Fruit fly (Drosophila melanogaster) whole organism, embryonic: ENCODE results near the gene Mrp5.
A peak's percentile ranks its signal among the peaks of the same experiment; 100 is the strongest.

Experiments used
- Asciz ChIP-seq: fragments of 200-800 bp; sonication (Bioruptor generic); optimal IDR thresholded peaks from 2 replicates; lab custom pipeline; 2017; ENCODE audit warnings: missing biosample characterization, mild to moderate bottlenecking, missing genetic modification characterization, missing genetic modification reagents
- Atf3 ChIP-seq: fragments of 200-800 bp; sonication (Bioruptor generic); optimal IDR thresholded peaks from 3 replicates; lab custom pipeline; 2016; ENCODE audit warnings: missing biosample characterization, missing genetic modification characterization
- CG10366 ChIP-seq: fragments of 200-800 bp; sonication (Bioruptor generic); IDR thresholded peaks from 2 replicates; pipeline ENCODE4 v1.3.6; 2022; ENCODE audit warnings: missing biosample characterization, missing genetic modification characterization
- CG11398 ChIP-seq: fragments of 200-800 bp; sonication (Bioruptor generic); optimal IDR thresholded peaks from 2 replicates; lab custom pipeline; 2016; ENCODE audit warnings: missing biosample characterization, missing genetic modification characterization
- CG11560 ChIP-seq: fragments of 200-800 bp; sonication (Bioruptor generic); IDR thresholded peaks from 3 replicates; pipeline ENCODE4 v1.3.6; 2022; ENCODE audit warnings: missing biosample characterization, missing genetic modification characterization
- CG13775 ChIP-seq: fragments of 200-800 bp; sonication (Bioruptor generic); optimal IDR thresholded peaks from 3 replicates; lab custom pipeline; 2017; ENCODE audit warnings: missing biosample characterization, mild to moderate bottlenecking, missing genetic modification characterization
- CG14050 ChIP-seq: fragments of 200-800 bp; sonication (Bioruptor generic); IDR thresholded peaks from 3 replicates; pipeline ENCODE4 v1.3.6; 2022; ENCODE audit warnings: missing biosample characterization, missing genetic modification characterization
- CG16813 ChIP-seq: fragments of 200-800 bp; sonication (Bioruptor generic); IDR thresholded peaks from 3 replicates; pipeline ENCODE4 v1.3.6; 2022; ENCODE audit warnings: missing biosample characterization, missing genetic modification characterization; ENCODE audit not compliant: partially characterized antibody
- CG16815 ChIP-seq: fragments of 200-800 bp; sonication (Bioruptor generic); optimal IDR thresholded peaks from 3 replicates; lab custom pipeline; 2017; ENCODE audit warnings: missing biosample characterization, mild to moderate bottlenecking, missing genetic modification characterization
- CG17328 ChIP-seq: fragments of 200-800 bp; sonication (Bioruptor generic); IDR thresholded peaks from 2 replicates; pipeline ENCODE4 v1.3.6; 2022; ENCODE audit warnings: missing biosample characterization, missing genetic modification characterization
- CG17359 ChIP-seq: fragments of 200-800 bp; sonication (Bioruptor generic); optimal IDR thresholded peaks from 3 replicates; lab custom pipeline; 2018; ENCODE audit warnings: missing biosample characterization, mild to moderate bottlenecking, missing genetic modification characterization, moderate library complexity
- CG1792 ChIP-seq: fragments of 200-800 bp; sonication (Bioruptor generic); optimal IDR thresholded peaks from 2 replicates; lab custom pipeline; 2016; ENCODE audit warnings: missing biosample characterization, missing genetic modification characterization
- CG18599 ChIP-seq: fragments of 200-800 bp; sonication (Bioruptor generic); optimal IDR thresholded peaks from 3 replicates; lab custom pipeline; 2017; ENCODE audit warnings: missing biosample characterization, missing genetic modification characterization, mild to moderate bottlenecking, moderate library complexity, missing genetic modification reagents
- CG2678 ChIP-seq: fragments of 200-800 bp; sonication (Bioruptor generic); optimal IDR thresholded peaks from 3 replicates; lab custom pipeline; 2019; ENCODE audit warnings: missing biosample characterization, mild to moderate bottlenecking, missing genetic modification characterization, moderate library complexity
- CG2875 ChIP-seq: fragments of 200-800 bp; sonication (Bioruptor generic); optimal IDR thresholded peaks from 2 replicates; lab custom pipeline; 2017; ENCODE audit warnings: missing biosample characterization, mild to moderate bottlenecking, missing genetic modification characterization, missing genetic modification reagents
- CG2889 ChIP-seq: fragments of 200-800 bp; sonication (Bioruptor generic); IDR thresholded peaks from 3 replicates; pipeline ENCODE4 v1.3.6; 2022; ENCODE audit warnings: missing biosample characterization, missing genetic modification characterization
- CG33557 ChIP-seq: fragments of 200-800 bp; sonication (Bioruptor generic); optimal IDR thresholded peaks from 2 replicates; lab custom pipeline; 2019; ENCODE audit warnings: missing biosample characterization, mild to moderate bottlenecking, missing genetic modification characterization, moderate library complexity
- CG34422 ChIP-seq: fragments of 200-800 bp; sonication (Bioruptor generic); IDR thresholded peaks from 3 replicates; pipeline ENCODE4 v1.3.6; 2022; ENCODE audit warnings: missing biosample characterization, missing genetic modification characterization
- CG3726 ChIP-seq: fragments of 200-800 bp; sonication (Bioruptor generic); IDR thresholded peaks from 3 replicates; pipeline ENCODE4, ENCODE4 v1.3.6; 2022; ENCODE audit warnings: missing biosample characterization, missing genetic modification characterization
- CG6791 ChIP-seq: fragments of 200-800 bp; sonication (Bioruptor generic); IDR thresholded peaks from 3 replicates; pipeline ENCODE4 v1.3.6; 2022; ENCODE audit warnings: missing biosample characterization, missing genetic modification characterization; ENCODE audit not compliant: partially characterized antibody
- CG7357 ChIP-seq: fragments of 200-800 bp; sonication (Bioruptor generic); IDR thresholded peaks from 3 replicates; pipeline ENCODE4 v1.3.6; 2022; ENCODE audit warnings: missing biosample characterization, missing genetic modification characterization
- CG8765 ChIP-seq: fragments of 200-800 bp; sonication (Bioruptor generic); IDR thresholded peaks from 2 replicates; pipeline ENCODE4 v1.3.6; 2022; ENCODE audit warnings: missing biosample characterization, missing genetic modification characterization
- CG9817 ChIP-seq: fragments of 200-800 bp; sonication (Bioruptor generic); optimal IDR thresholded peaks from 2 replicates; lab custom pipeline; 2018; ENCODE audit warnings: missing biosample characterization, mild to moderate bottlenecking, missing genetic modification characterization, moderate library complexity
- CrebB ChIP-seq: fragments of 200-800 bp; sonication (Bioruptor generic); optimal IDR thresholded peaks from 3 replicates; lab custom pipeline; 2018; ENCODE audit warnings: missing biosample characterization, mild to moderate bottlenecking, missing genetic modification characterization
- Dek ChIP-seq: fragments of 200-800 bp; sonication (Bioruptor generic); optimal IDR thresholded peaks from 3 replicates; lab custom pipeline; 2019; ENCODE audit warnings: missing biosample characterization, mild to moderate bottlenecking, missing genetic modification characterization, moderate library complexity
- Dip3 ChIP-seq: fragments of 200-800 bp; sonication (Bioruptor generic); optimal IDR thresholded peaks from 3 replicates; lab custom pipeline; 2016; ENCODE audit warnings: missing biosample characterization, missing genetic modification characterization
- HHEX ChIP-seq: fragments of 200-800 bp; sonication (Bioruptor generic); optimal IDR thresholded peaks from 3 replicates; lab custom pipeline; 2017; ENCODE audit warnings: missing biosample characterization, mild to moderate bottlenecking, missing genetic modification characterization, missing genetic modification reagents
- HLH4C ChIP-seq: fragments of 200-800 bp; sonication (Bioruptor generic); IDR thresholded peaks from 3 replicates; pipeline ENCODE4 v1.3.6; 2022; ENCODE audit warnings: missing biosample characterization, missing genetic modification characterization; ENCODE audit not compliant: partially characterized antibody
- Hand ChIP-seq: fragments of 200-800 bp; sonication (Bioruptor generic); optimal IDR thresholded peaks from 2 replicates; lab custom pipeline; 2017; ENCODE audit warnings: mild to moderate bottlenecking, missing biosample characterization, missing genetic modification reagents, missing genetic modification characterization
- Kr ChIP-seq: fragments of 200-800 bp; sonication (Bioruptor generic); optimal IDR thresholded peaks from 2 replicates; lab custom pipeline; 2017; ENCODE audit warnings: missing biosample characterization, mild to moderate bottlenecking, missing genetic modification characterization
- Mad ChIP-seq: fragments of 200-800 bp; sonication (Bioruptor generic); optimal IDR thresholded peaks from 2 replicates; lab custom pipeline; 2016; ENCODE audit warnings: missing biosample characterization, missing genetic modification characterization
- NC2β ChIP-seq: fragments of 200-800 bp; sonication (Bioruptor generic); optimal IDR thresholded peaks from 2 replicates; lab custom pipeline; 2016; ENCODE audit warnings: missing biosample characterization, missing genetic modification characterization
- NK7.1 ChIP-seq: fragments of 200-800 bp; sonication (Bioruptor generic); optimal IDR thresholded peaks from 3 replicates; lab custom pipeline; 2016; ENCODE audit warnings: missing biosample characterization, missing genetic modification characterization
- Pdp1 ChIP-seq, 2 experiments: fragments of 200-800 bp; sonication (Bioruptor generic); optimal IDR thresholded peaks; 3 replicates each; lab custom pipeline; 2016; ENCODE audit warnings: missing biosample characterization in 2 of 2, missing genetic modification characterization in 2 of 2, mild to moderate bottlenecking in 1 of 2, moderate library complexity in 1 of 2
- Trl ChIP-seq, 3 experiments: fragments of >200 bp in 2 of 3; fragments of 200-800 bp in 1 of 3; sonication (Bioruptor generic) in 1 of 3; optimal IDR thresholded peaks; 2 replicates in 1 of 3; 3 replicates in 2 of 3; lab custom pipeline; 2016 to 2017; ENCODE audit warnings: missing biosample characterization in 1 of 3, missing genetic modification characterization in 1 of 3
- Usf ChIP-seq: fragments of 200-800 bp; sonication (Bioruptor generic); optimal IDR thresholded peaks from 2 replicates; lab custom pipeline; 2017; ENCODE audit warnings: missing genotype, missing biosample characterization, missing genetic modification characterization
- az2 ChIP-seq: fragments of 200-800 bp; sonication (Bioruptor generic); optimal IDR thresholded peaks from 3 replicates; lab custom pipeline; 2016; ENCODE audit warnings: missing biosample characterization, missing genetic modification characterization
- bigmax ChIP-seq: fragments of 200-800 bp; sonication (Bioruptor generic); optimal IDR thresholded peaks from 2 replicates; lab custom pipeline; 2018; ENCODE audit warnings: missing biosample characterization, mild to moderate bottlenecking, missing genetic modification characterization
- cg ChIP-seq: fragments of 200-800 bp; sonication (Bioruptor generic); optimal IDR thresholded peaks from 3 replicates; lab custom pipeline; 2019; ENCODE audit warnings: missing biosample characterization, mild to moderate bottlenecking, missing genetic modification characterization, moderate library complexity
- croc ChIP-seq: fragments of 200-800 bp; sonication (Bioruptor generic); conservative IDR thresholded peaks from 3 replicates; pipeline ENCODE4 v1.3.6; 2022; ENCODE audit warnings: missing biosample characterization, missing genetic modification characterization
- danr ChIP-seq: fragments of 200-800 bp; sonication (Bioruptor generic); IDR thresholded peaks from 2 replicates; pipeline ENCODE4 v1.3.6; 2022; ENCODE audit warnings: missing biosample characterization, missing genetic modification characterization
- gsb-n ChIP-seq: fragments of 200-800 bp; sonication (Bioruptor generic); optimal IDR thresholded peaks from 3 replicates; lab custom pipeline; 2018; ENCODE audit warnings: missing biosample characterization, mild to moderate bottlenecking, missing genetic modification characterization
- hb ChIP-seq: fragments of 200-800 bp; sonication (Bioruptor generic); IDR thresholded peaks from 3 replicates; pipeline ENCODE4 v1.3.6; 2022; ENCODE audit warnings: missing biosample characterization, missing genetic modification characterization; ENCODE audit not compliant: partially characterized antibody
- insv ChIP-seq, 2 experiments: fragments of 200-800 bp; sonication (Bioruptor generic); optimal IDR thresholded peaks; 3 replicates each; lab custom pipeline; 2016 to 2018; ENCODE audit warnings: missing biosample characterization in 2 of 2, missing genetic modification characterization in 2 of 2
- lilli ChIP-seq: fragments of 200-800 bp; sonication (Bioruptor generic); optimal IDR thresholded peaks from 3 replicates; lab custom pipeline; 2016; ENCODE audit warnings: missing biosample characterization, missing genetic modification characterization
- nmo ChIP-seq: fragments of 200-800 bp; sonication (Bioruptor generic); optimal IDR thresholded peaks from 2 replicates; lab custom pipeline; 2018; ENCODE audit warnings: missing biosample characterization, mild to moderate bottlenecking, missing genetic modification characterization, moderate library complexity
- p53 ChIP-seq: fragments of 200-800 bp; sonication (Bioruptor generic); optimal IDR thresholded peaks from 2 replicates; lab custom pipeline; 2016; ENCODE audit warnings: missing biosample characterization, missing genetic modification characterization
- sima ChIP-seq: fragments of 200-800 bp; sonication (Bioruptor generic); optimal IDR thresholded peaks from 2 replicates; lab custom pipeline; 2016; ENCODE audit warnings: missing biosample characterization, missing genetic modification characterization
- tio ChIP-seq: fragments of 200-800 bp; sonication (Bioruptor generic); optimal IDR thresholded peaks from 2 replicates; lab custom pipeline; 2017; ENCODE audit warnings: missing biosample characterization, missing genetic modification characterization, inconsistent platforms
- zfh2 ChIP-seq: fragments of 200-800 bp; sonication (Bioruptor generic); optimal IDR thresholded peaks from 2 replicates; lab custom pipeline; 2016; ENCODE audit warnings: missing biosample characterization, missing genetic modification characterization

The Mrp5 gene

dm6 chr3R:19892046-19892445 lies 16.6 kb upstream of the Mrp5 start (continued):
- no peak for TF ChIP-seq CG16813 (GFP tag; lab: Robert Waterston, UW)
- peak; percentile 81 to 85 for TF ChIP-seq Pdp1 (GFP tag; optimal IDR thresholded peaks at IDR 0.05; lab: Kevin White, UChicago)
- TF ChIP-seq CG17359, result peak; percentile 69
- TF ChIP-seq CG2875, result peak; percentile 24
- TF ChIP-seq zfh2, result peak; percentile 75
- TF ChIP-seq danr (GFP tag; lab: Robert Waterston, UW), result no peak
- TF ChIP-seq CG10366 (GFP tag; lab: Robert Waterston, UW), result peak; percentile 53
- TF ChIP-seq Mad, result peak; percentile 29
- no peak for TF ChIP-seq Kr
- TF ChIP-seq NC2β (GFP tag; lab: Kevin White, UChicago), result peak; percentile 73
- TF ChIP-seq CrebB (tag; lab: Kevin White, UChicago), result peak; percentile 58
- peak; percentile 83 for TF ChIP-seq CG34422 (GFP tag; lab: Robert Waterston, UW)
- TF ChIP-seq p53 (GFP tag; lab: Kevin White, UChicago), result peak; percentile 15
- peak; percentile 32 for TF ChIP-seq Dek (tag; lab: Kevin White, UChicago)
- TF ChIP-seq sima (GFP tag; lab: Kevin White, UChicago), result no peak
- TF ChIP-seq cg, result no peak
- no peak for TF ChIP-seq bigmax (GFP tag; lab: Kevin White, UChicago)
- TF ChIP-seq Usf (GFP tag; lab: Kevin White, UChicago), result peak; percentile 28
- peak; percentile 38; the same call in 1 of the 3 replicates for TF ChIP-seq CG14050 (GFP tag; lab: Robert Waterston, UW)
- no peak for TF ChIP-seq NK7.1 (GFP tag; lab: Kevin White, UChicago)
- no peak for TF ChIP-seq CG2678 (tag; lab: Kevin White, UChicago)
- TF ChIP-seq CG3726 (GFP tag; lab: Robert Waterston, UW), result peak; percentile 73; the same call in 2 of the 3 replicates
- peak; percentile 39 for TF ChIP-seq tio (GFP tag; lab: Kevin White, UChicago)
- peak; percentile 32 for TF ChIP-seq Atf3 (GFP tag; lab: Kevin White, UChicago)
- peak; percentile 58; the same call in 1 of the 2 replicates for TF ChIP-seq CG17328 (GFP tag; lab: Robert Waterston, UW)
- TF ChIP-seq CG18599 (GFP tag; lab: Kevin White, UChicago), result peak; percentile 78
- TF ChIP-seq gsb-n (tag; lab: Kevin White, UChicago), result peak; percentile 48
- peak; percentile 75 for TF ChIP-seq lilli (GFP tag; lab: Kevin White, UChicago)
- TF ChIP-seq HLH4C (GFP tag; lab: Robert Waterston, UW), result peak; percentile 40; the same call in 1 of the 3 replicates
- TF ChIP-seq Hand (GFP tag; lab: Kevin White, UChicago), result no peak
- TF ChIP-seq Dip3, result peak; percentile 67
- TF ChIP-seq az2 (GFP tag; lab: Kevin White, UChicago), result peak; percentile 53
- TF ChIP-seq Trl (optimal IDR thresholded peaks at IDR 0.05; lab: Kevin White, UChicago), result no peak
- TF ChIP-seq Trl (GFP tag; optimal IDR thresholded peaks at IDR 0.05; lab: Kevin White, UChicago), result peak; percentile 78
- no peak for TF ChIP-seq hb (GFP tag; lab: Robert Waterston, UW)
- TF ChIP-seq croc (GFP tag; lab: Robert Waterston, UW), result peak; percentile 59
- TF ChIP-seq CG1792, result peak; percentile 65
- TF ChIP-seq HHEX, result peak; percentile 77
- peak; percentile 50 for TF ChIP-seq CG16815
- peak; percentile 67; the same call in 2 of the 3 replicates for TF ChIP-seq CG7357 (GFP tag; lab: Robert Waterston, UW)
- peak; percentile 76 for TF ChIP-seq nmo (GFP tag; lab: Kevin White, UChicago)
- no peak for TF ChIP-seq insv (GFP tag; optimal IDR thresholded peaks at IDR 0.05; lab: Kevin White, UChicago)
- TF ChIP-seq CG13775, result peak; percentile 41
- no peak for TF ChIP-seq CG8765
- TF ChIP-seq Asciz, result peak; percentile 63
- no peak for TF ChIP-seq CG2889 (GFP tag; lab: Robert Waterston, UW)
- no peak for TF ChIP-seq CG6791 (GFP tag; lab: Robert Waterston, UW)
- TF ChIP-seq CG33557, result peak; percentile 40
- peak; percentile 41 for TF ChIP-seq CG11398 (GFP tag; lab: Kevin White, UChicago)
- TF ChIP-seq CG9817, result peak; percentile 72
- peak; percentile 55; the same call in 2 of the 3 replicates for TF ChIP-seq CG11560 (tag; lab: Robert Waterston, UW)
